Worm (Caenorhabditis elegans): Measurements from ENCODE around the gene nspe-3.

The nspe-3 gene

ce11 chrII:12659676-12660371 lies 42.1 kb downstream of the nspe-3 start:
- no peak for TF ChIP-seq unc-62 (GFP tag; optimal IDR thresholded peaks at IDR 0.05)

- no peak for TF ChIP-seq unc-62 (GFP tag; optimal IDR thresholded peaks at IDR 0.05)
Observed at ce11 chrII:12661930-12662329, 44.2 kb downstream of the nspe-3 start.

DNA sequence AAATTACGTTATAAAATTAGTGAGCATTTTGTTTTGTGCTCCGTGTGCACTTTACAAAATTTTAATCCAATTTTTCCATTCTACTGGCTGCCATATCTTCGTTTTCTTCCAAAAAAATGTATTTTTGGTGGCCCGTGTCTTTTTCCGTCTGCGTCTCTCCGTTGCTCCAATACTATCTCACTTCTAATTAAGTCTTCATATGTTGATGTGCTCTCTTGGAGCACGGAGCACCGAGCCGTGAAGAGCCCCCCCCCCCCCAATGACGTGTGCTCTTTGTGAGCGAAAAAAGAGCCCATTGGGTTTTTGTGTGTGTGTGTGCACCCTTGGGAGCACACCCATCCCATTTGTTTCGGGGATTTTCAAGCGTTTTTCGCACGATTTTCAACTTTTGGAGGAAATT lies 47.3 kb downstream of the nspe-3 start:
- TF ChIP-seq unc-62 (GFP tag; optimal IDR thresholded peaks at IDR 0.05): no peak

DNA sequence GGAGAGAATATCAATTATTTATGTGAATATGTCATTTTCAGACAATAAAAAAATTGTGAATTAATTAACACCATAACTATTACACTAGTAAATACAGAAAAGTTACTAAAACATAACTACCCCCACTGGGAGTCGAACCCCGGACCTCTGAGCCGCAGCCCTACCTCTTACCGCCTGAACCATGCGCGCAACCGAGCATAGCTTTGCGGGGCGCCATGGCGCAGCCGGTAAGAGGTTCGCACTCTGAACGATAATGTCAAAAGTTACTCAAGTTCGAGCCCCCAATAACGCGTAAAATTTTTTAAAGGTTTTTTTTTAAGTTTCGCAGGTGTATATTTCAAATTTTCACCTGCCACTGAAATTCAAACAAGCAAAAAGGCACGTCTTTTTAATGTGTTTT lies 48.4 kb downstream of the nspe-3 start:
- TF ChIP-seq unc-62 (GFP tag; optimal IDR thresholded peaks at IDR 0.05): no peak
